Fruit fly (Drosophila melanogaster): ENCODE data around the gene CG9270.

DNA sequence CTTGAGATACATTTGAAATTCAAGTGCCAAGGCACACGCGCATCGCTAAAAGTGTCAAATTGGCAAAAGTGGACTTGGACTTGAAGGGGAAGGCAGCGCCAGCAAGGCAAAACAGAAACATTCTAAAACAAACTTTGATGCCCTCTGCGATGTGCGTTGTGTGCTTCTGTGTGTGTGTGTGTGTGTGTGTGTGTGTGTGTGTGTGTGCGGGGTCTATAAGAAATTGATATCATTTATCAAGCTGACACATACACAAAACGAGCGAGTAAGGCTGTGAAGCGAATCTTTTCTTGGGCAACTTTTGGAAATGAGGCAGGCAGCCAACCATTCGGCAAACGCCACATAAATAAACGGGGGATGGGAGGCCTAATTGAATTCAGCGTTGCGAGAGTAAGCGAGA is 36.9 kb upstream of the CG9270 start:
- no peak for TF ChIP-seq psq (GFP tag; optimal IDR thresholded peaks at IDR 0.05)
- no peak for TF ChIP-seq pan (optimal IDR thresholded peaks at IDR 0.05)
- TF ChIP-seq jim (GFP tag; optimal IDR thresholded peaks at IDR 0.05), result no peak
- TF ChIP-seq CrebA (GFP tag; optimal IDR thresholded peaks at IDR 0.05; ENCODE audit: borderline replicate concordance), result no peak

Measured in whole organism, wandering third instar larva.